Worm (Caenorhabditis elegans) whole organism, L2 larva: Measurements from ENCODE around the gene W05B10.6.

Source experiments
- C34F6.9 ChIP-seq: fragments of 150-350 bp; optimal IDR thresholded peaks from 2 replicates; lab custom pipeline; 2014; ENCODE audit warnings: missing biosample characterization, missing genetic modification characterization
- Y55F3AM.14 ChIP-seq: fragments of 200-800 bp; sonication (Bioruptor generic); optimal IDR thresholded peaks from 2 replicates; lab custom pipeline; 2018; ENCODE audit warnings: mild to moderate bottlenecking, missing genetic modification characterization, missing compliant biosample characterization
- ZK546.5 ChIP-seq: sonication (generic microtip); optimal IDR thresholded peaks from 2 replicates; lab custom pipeline; 2017; ENCODE audit warnings: missing biosample characterization, missing genetic modification characterization
- alr-1 ChIP-seq: fragments of 150-350 bp; optimal IDR thresholded peaks from 2 replicates; lab custom pipeline; 2014; ENCODE audit warnings: missing biosample characterization, missing genetic modification characterization
- aly-2 ChIP-seq: fragments of 150-350 bp; optimal IDR thresholded peaks from 2 replicates; lab custom pipeline; 2014; ENCODE audit warnings: missing biosample characterization, missing genetic modification characterization
- ama-1 ChIP-seq: fragments of 150-350 bp; optimal IDR thresholded peaks from 2 replicates; lab custom pipeline; 2018; ENCODE audit warnings: inconsistent platforms
- blmp-1 ChIP-seq: sonication (generic microtip); optimal IDR thresholded peaks from 2 replicates; lab custom pipeline; 2017; ENCODE audit warnings: missing genetic modification characterization, mild to moderate bottlenecking, missing compliant biosample characterization, antibody characterized with exemption, moderate library complexity; ENCODE audit not compliant: insufficient read depth
- ceh-16 ChIP-seq: fragments of 150-350 bp; optimal IDR thresholded peaks from 2 replicates; lab custom pipeline; 2014; ENCODE audit warnings: missing biosample characterization, missing genetic modification characterization
- crh-2 ChIP-seq: sonication (generic microtip); optimal IDR thresholded peaks from 2 replicates; lab custom pipeline; 2017; ENCODE audit warnings: missing biosample characterization, missing genetic modification characterization
- dmd-4 ChIP-seq: sonication (generic microtip); optimal IDR thresholded peaks from 2 replicates; lab custom pipeline; 2017; ENCODE audit warnings: missing biosample characterization, missing genetic modification characterization
- egl-27 ChIP-seq: sonication (generic microtip); optimal IDR thresholded peaks from 3 replicates; lab custom pipeline; 2017; ENCODE audit warnings: missing biosample characterization, missing genetic modification reagents, missing genetic modification characterization
- elt-1 ChIP-seq: fragments of 150-350 bp; optimal IDR thresholded peaks from 2 replicates; lab custom pipeline; 2014; ENCODE audit warnings: missing biosample characterization, missing genetic modification characterization
- elt-3 ChIP-seq: sonication (generic microtip); optimal IDR thresholded peaks from 2 replicates; lab custom pipeline; 2017; ENCODE audit warnings: missing biosample characterization, missing genetic modification characterization
- fos-1 ChIP-seq: fragments of 150-350 bp; optimal IDR thresholded peaks from 2 replicates; lab custom pipeline; 2014; ENCODE audit warnings: missing biosample characterization, missing genetic modification characterization
- gmeb-1 ChIP-seq: fragments of 150-350 bp; optimal IDR thresholded peaks from 2 replicates; lab custom pipeline; 2014; ENCODE audit warnings: missing biosample characterization, missing genetic modification characterization
- lin-11 ChIP-seq: fragments of 150-350 bp; sonication (generic microtip); optimal IDR thresholded peaks from 2 replicates; lab custom pipeline; 2014; ENCODE audit warnings: missing biosample characterization, missing genetic modification characterization, inconsistent platforms, mixed read lengths
- lin-13 ChIP-seq: fragments of 150-350 bp; optimal IDR thresholded peaks from 2 replicates; lab custom pipeline; 2014; ENCODE audit warnings: missing biosample characterization, missing genetic modification reagents, missing genetic modification characterization
- lin-39 ChIP-seq: fragments of 150-350 bp; optimal IDR thresholded peaks from 2 replicates; lab custom pipeline; 2014; ENCODE audit warnings: missing biosample characterization, missing genetic modification reagents, missing genetic modification characterization
- lsy-2 ChIP-seq, 2 experiments: fragments of 150-350 bp in 1 of 2; sonication (generic microtip) in 1 of 2; optimal IDR thresholded peaks; 2 replicates each; lab custom pipeline; 2014 to 2017; ENCODE audit warnings: missing biosample characterization in 2 of 2, missing genetic modification characterization in 2 of 2
- mdl-1 ChIP-seq, 2 experiments: fragments of 150-350 bp in 1 of 2; sonication (generic microtip) in 1 of 2; optimal IDR thresholded peaks; 2 replicates each; lab custom pipeline; 2017; ENCODE audit warnings: missing biosample characterization in 2 of 2, missing genetic modification characterization in 2 of 2
- nhr-10 ChIP-seq: sonication (generic microtip); optimal IDR thresholded peaks from 2 replicates; lab custom pipeline; 2017; ENCODE audit warnings: missing biosample characterization, missing genetic modification characterization
- nhr-11 ChIP-seq: fragments of 150-350 bp; optimal IDR thresholded peaks from 2 replicates; lab custom pipeline; 2014; ENCODE audit warnings: missing biosample characterization, missing genetic modification characterization
- nhr-12 ChIP-seq: fragments of 150-350 bp; optimal IDR thresholded peaks from 2 replicates; lab custom pipeline; 2014; ENCODE audit warnings: missing biosample characterization, missing genetic modification characterization
- nhr-129 ChIP-seq: fragments of 150-350 bp; optimal IDR thresholded peaks from 2 replicates; lab custom pipeline; 2014; ENCODE audit warnings: missing biosample characterization, missing genetic modification characterization
- nhr-21 ChIP-seq: fragments of 150-350 bp; optimal IDR thresholded peaks from 2 replicates; lab custom pipeline; 2014; ENCODE audit warnings: missing biosample characterization, missing genetic modification characterization
- nhr-23 ChIP-seq: fragments of 150-350 bp; optimal IDR thresholded peaks from 2 replicates; lab custom pipeline; 2014; ENCODE audit warnings: missing biosample characterization, missing genetic modification reagents, missing genetic modification characterization
- nhr-237 ChIP-seq: fragments of 150-350 bp; optimal IDR thresholded peaks from 2 replicates; lab custom pipeline; 2014; ENCODE audit warnings: missing biosample characterization, missing genetic modification characterization
- peb-1 ChIP-seq: fragments of 150-350 bp; optimal IDR thresholded peaks from 2 replicates; lab custom pipeline; 2014; ENCODE audit warnings: missing biosample characterization, missing genetic modification characterization
- sem-4 ChIP-seq: fragments of 150-350 bp; optimal IDR thresholded peaks from 2 replicates; lab custom pipeline; 2014; ENCODE audit warnings: missing biosample characterization, missing genetic modification reagents, missing genetic modification characterization
- skn-1 ChIP-seq: sonication (generic microtip); optimal IDR thresholded peaks from 2 replicates; lab custom pipeline; 2017; ENCODE audit warnings: missing biosample characterization, missing genetic modification characterization
- sma-3 ChIP-seq: sonication (generic microtip); optimal IDR thresholded peaks from 2 replicates; lab custom pipeline; 2016; ENCODE audit warnings: missing genetic modification reagents, missing genetic modification characterization, missing compliant biosample characterization
- sma-9 ChIP-seq, 2 experiments: fragments of 150-350 bp in 1 of 2; sonication (generic microtip) in 1 of 2; optimal IDR thresholded peaks; 2 replicates each; lab custom pipeline; 2014 to 2016; ENCODE audit warnings: missing genetic modification characterization in 2 of 2, mild to moderate bottlenecking in 1 of 2, missing biosample characterization in 1 of 2, missing compliant biosample characterization in 1 of 2, missing genetic modification reagents in 1 of 2, moderate library complexity in 1 of 2
- snpc-4 ChIP-seq: fragments of 150-350 bp; optimal IDR thresholded peaks from 2 replicates; lab custom pipeline; 2014; ENCODE audit warnings: missing biosample characterization, missing genetic modification characterization
- unc-39 ChIP-seq: fragments of 150-350 bp; optimal IDR thresholded peaks from 2 replicates; lab custom pipeline; 2014; ENCODE audit warnings: missing biosample characterization, missing genetic modification characterization
- unc-55 ChIP-seq: fragments of 150-350 bp; sonication (generic microtip); optimal IDR thresholded peaks from 3 replicates; lab custom pipeline; 2014; ENCODE audit warnings: missing biosample characterization, missing genetic modification reagents, missing genetic modification characterization
- unc-62 ChIP-seq: fragments of 150-350 bp; optimal IDR thresholded peaks from 2 replicates; lab custom pipeline; 2014; ENCODE audit warnings: missing biosample characterization, missing genetic modification reagents, missing genetic modification characterization
- zag-1 ChIP-seq: fragments of 150-350 bp; optimal IDR thresholded peaks from 2 replicates; lab custom pipeline; 2014; ENCODE audit warnings: missing biosample characterization, missing genetic modification characterization
- ztf-1 ChIP-seq: fragments of 200-800 bp; sonication (Bioruptor generic); conservative IDR thresholded peaks from 2 replicates; pipeline ENCODE4 v1.3.6; 2022; ENCODE audit warnings: missing genetic modification characterization, missing compliant biosample characterization
- ztf-4 ChIP-seq: fragments of 150-350 bp; optimal IDR thresholded peaks from 2 replicates; lab custom pipeline; 2014; ENCODE audit warnings: missing biosample characterization, missing genetic modification characterization

Gene W05B10.6

ce11 chrV:12679292-12679691 lies 21.2 kb upstream of the W05B10.6 start:
- TF ChIP-seq ZK546.5 (tag; lab: Kevin White, UChicago) = no peak
- no peak for TF ChIP-seq Y55F3AM.14
- TF ChIP-seq zag-1 (tag; lab: Kevin White, UChicago) = no peak
- no peak for TF ChIP-seq nhr-21
- TF ChIP-seq aly-2 = no peak
- no peak for TF ChIP-seq nhr-10 (tag; lab: Kevin White, UChicago)
- TF ChIP-seq ztf-4 (tag; lab: Kevin White, UChicago) = no peak
- no peak for TF ChIP-seq C34F6.9 (tag; lab: Kevin White, UChicago)
- TF ChIP-seq blmp-1 (tag; lab: Kevin White, UChicago) = no peak
- TF ChIP-seq gmeb-1 (tag; lab: Kevin White, UChicago) = no peak
- no peak for TF ChIP-seq peb-1 (tag; lab: Kevin White, UChicago)
- TF ChIP-seq egl-27 (tag; lab: Kevin White, UChicago) = no peak
- TF ChIP-seq, all 48 proteins: peak for 0

ce11 chrV:12676299-12676698 lies 18.3 kb upstream of the W05B10.6 start:
- TF ChIP-seq gmeb-1 (tag; lab: Kevin White, UChicago) = no peak
- no peak for TF ChIP-seq zag-1 (tag; lab: Kevin White, UChicago)
- no peak for TF ChIP-seq ZK546.5 (tag; lab: Kevin White, UChicago)
- no peak for TF ChIP-seq alr-1
- no peak for TF ChIP-seq lin-39 (tag; lab: Kevin White, UChicago)
- no peak for TF ChIP-seq elt-1 (tag; lab: Kevin White, UChicago)
- no peak for TF ChIP-seq nhr-129 (tag; lab: Kevin White, UChicago)
- TF ChIP-seq elt-3 (tag; lab: Kevin White, UChicago) = no peak
- TF ChIP-seq lsy-2 (tag; optimal IDR thresholded peaks at IDR 0.05; lab: Kevin White, UChicago) = no peak
- no peak for TF ChIP-seq lin-13
- TF ChIP-seq C34F6.9 (tag; lab: Kevin White, UChicago) = no peak
- TF ChIP-seq crh-2 (tag; lab: Kevin White, UChicago) = no peak
- no peak for TF ChIP-seq aly-2
- no peak for TF ChIP-seq skn-1 (tag; lab: Kevin White, UChicago)
- TF ChIP-seq snpc-4 (tag; lab: Kevin White, UChicago) = no peak
- no peak for TF ChIP-seq sma-3
- TF ChIP-seq dmd-4 (tag; lab: Kevin White, UChicago) = no peak
- no peak for TF ChIP-seq peb-1 (tag; lab: Kevin White, UChicago)
- TF ChIP-seq nhr-237 = no peak
- TF ChIP-seq ama-1 (lab: Kevin White, UChicago) = no peak

- TF ChIP-seq Y55F3AM.14 (no peak), sma-9 (GFP tag; optimal IDR thresholded peaks at IDR 0.05; lab: Kevin White, UChicago) (no peak), sma-9 (tag; optimal IDR thresholded peaks at IDR 0.05; lab: Kevin White, UChicago) (no peak), unc-55 (no peak), egl-27 (tag; lab: Kevin White, UChicago) (no peak), ZK546.5 (tag; lab: Kevin White, UChicago) (no peak), dmd-4 (tag; lab: Kevin White, UChicago) (no peak), mdl-1 (tag; optimal IDR thresholded peaks at IDR 0.05; lab: Kevin White, UChicago) (no peak), sem-4 (no peak), nhr-129 (tag; lab: Kevin White, UChicago) (no peak), ceh-16 (tag; lab: Kevin White, UChicago) (no peak), elt-3 (tag; lab: Kevin White, UChicago) (no peak), nhr-12 (tag; lab: Kevin White, UChicago) (no peak), snpc-4 (tag; lab: Kevin White, UChicago) (no peak), lin-11 (tag; lab: Kevin White, UChicago) (no peak), unc-39 (tag; lab: Kevin White, UChicago) (no peak), fos-1 (tag; lab: Kevin White, UChicago) (no peak)
Measured at ce11 chrV:12673745-12674144, 15.7 kb upstream of the W05B10.6 start.

DNA sequence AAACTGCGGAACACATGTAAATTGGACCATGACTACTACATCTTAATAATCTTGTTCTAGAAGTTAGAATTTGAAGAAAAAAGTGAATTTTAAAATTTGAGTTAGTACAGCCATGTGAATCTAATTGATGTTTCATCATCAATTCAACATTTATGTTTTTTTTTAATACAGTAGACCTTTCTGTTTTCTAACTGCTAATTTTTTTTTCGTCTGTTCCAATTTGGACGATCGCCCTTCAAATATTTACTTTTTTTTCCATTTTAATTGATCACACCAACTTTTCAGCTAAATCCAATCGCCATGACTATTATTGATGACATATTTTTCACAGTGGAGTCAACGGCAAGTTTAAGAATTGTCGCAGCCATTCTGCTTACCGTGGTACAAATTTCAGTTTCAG lies 12.6 kb upstream of the W05B10.6 start, which contains the start of gene srx-116:
srx-116 (plus strand) TSS at position 301 of the 400 bp plus-strand sequence.
- TF ChIP-seq ztf-1 (GFP tag; lab: Robert Waterston, UW) (no peak), gmeb-1 (tag; lab: Kevin White, UChicago) (no peak), unc-62 (GFP tag; lab: Kevin White, UChicago) (no peak), C34F6.9 (tag; lab: Kevin White, UChicago) (no peak), nhr-129 (tag; lab: Kevin White, UChicago) (no peak), elt-1 (tag; lab: Kevin White, UChicago) (no peak), unc-39 (tag; lab: Kevin White, UChicago) (no peak), lin-11 (tag; lab: Kevin White, UChicago) (no peak), ama-1 (lab: Kevin White, UChicago) (no peak), nhr-12 (tag; lab: Kevin White, UChicago) (no peak), ceh-16 (tag; lab: Kevin White, UChicago) (no peak), nhr-23 (tag; lab: Kevin White, UChicago) (no peak), mdl-1 (tag; optimal IDR thresholded peaks at IDR 0.05; lab: Kevin White, UChicago) (no peak), ztf-4 (tag; lab: Kevin White, UChicago) (no peak), nhr-11 (no peak), nhr-10 (tag; lab: Kevin White, UChicago) (no peak), snpc-4 (tag; lab: Kevin White, UChicago) (no peak), Y55F3AM.14 (no peak), sma-3 (no peak), unc-55 (no peak)
